Fruit fly (Drosophila melanogaster) whole organism, embryonic: ENCODE results near the gene CG9316.

Source experiments
- Adf1 ChIP-seq: fragments of 200-800 bp; sonication (Bioruptor generic); IDR thresholded peaks from 2 replicates; pipeline ENCODE4 v1.3.6; 2022; ENCODE audit warnings: missing biosample characterization, missing genetic modification characterization
- Atf-2 ChIP-seq: fragments of 200-800 bp; sonication (Bioruptor generic); optimal IDR thresholded peaks from 2 replicates; lab custom pipeline; 2016; ENCODE audit warnings: missing biosample characterization, missing genetic modification characterization
- Awh ChIP-seq: fragments of 200-800 bp; sonication (Bioruptor generic); IDR thresholded peaks from 2 replicates; pipeline ENCODE4, ENCODE4 v1.3.6; 2022; ENCODE audit warnings: missing biosample characterization, missing genetic modification characterization
- BtbVII ChIP-seq: fragments of 200-800 bp; sonication (Bioruptor generic); optimal IDR thresholded peaks from 3 replicates; lab custom pipeline; 2017; ENCODE audit warnings: missing biosample characterization, mild to moderate bottlenecking, missing genetic modification characterization
- Bteb2 ChIP-seq: fragments of 200-800 bp; sonication (Bioruptor generic); optimal IDR thresholded peaks from 2 replicates; lab custom pipeline; 2016; ENCODE audit warnings: missing biosample characterization, missing genetic modification characterization
- CG10267 ChIP-seq: fragments of 200-800 bp; sonication (Bioruptor generic); optimal IDR thresholded peaks from 2 replicates; lab custom pipeline; 2018; ENCODE audit warnings: missing biosample characterization, mild to moderate bottlenecking, missing genetic modification characterization, moderate library complexity
- CG12236 ChIP-seq: fragments of 200-800 bp; sonication (Bioruptor generic); optimal IDR thresholded peaks from 2 replicates; lab custom pipeline; 2016; ENCODE audit warnings: missing biosample characterization, missing genetic modification characterization
- CG15269 ChIP-seq: fragments of 200-800 bp; sonication (Bioruptor generic); optimal IDR thresholded peaks from 2 replicates; lab custom pipeline; 2018; ENCODE audit warnings: missing biosample characterization, mild to moderate bottlenecking, missing genetic modification characterization, moderate library complexity
- CG34422 ChIP-seq: fragments of 200-800 bp; sonication (Bioruptor generic); IDR thresholded peaks from 3 replicates; pipeline ENCODE4 v1.3.6; 2022; ENCODE audit warnings: missing biosample characterization, missing genetic modification characterization
- CG6765 ChIP-seq: fragments of 200-800 bp; sonication (Bioruptor generic); optimal IDR thresholded peaks from 3 replicates; lab custom pipeline; 2017; ENCODE audit warnings: missing biosample characterization, mild to moderate bottlenecking, missing genetic modification characterization
- CG7372 ChIP-seq: fragments of 200-800 bp; sonication (Bioruptor generic); IDR thresholded peaks from 2 replicates; pipeline ENCODE4 v1.3.6; 2022; ENCODE audit warnings: missing biosample characterization, missing genetic modification characterization
- CG8359 ChIP-seq: fragments of 200-800 bp; sonication (Bioruptor generic); optimal IDR thresholded peaks from 2 replicates; lab custom pipeline; 2017; ENCODE audit warnings: missing biosample characterization, mild to moderate bottlenecking, missing genetic modification characterization, borderline replicate concordance
- D19B ChIP-seq: fragments of 200-800 bp; sonication (Bioruptor generic); optimal IDR thresholded peaks from 2 replicates; lab custom pipeline; 2017; ENCODE audit warnings: missing biosample characterization, mild to moderate bottlenecking, missing genetic modification characterization
- Dll ChIP-seq: fragments of 200-800 bp; sonication (Bioruptor generic); IDR thresholded peaks from 4 replicates; pipeline ENCODE4 v1.3.6; 2022; ENCODE audit warnings: missing biosample characterization, missing genetic modification characterization; ENCODE audit not compliant: partially characterized antibody
- Eip74EF ChIP-seq, 2 experiments: fragments of 200-800 bp in 1 of 2; fragments of >200 bp in 1 of 2; sonication (Bioruptor generic) in 1 of 2; optimal IDR thresholded peaks; 2 replicates each; lab custom pipeline; 2017 to 2019; ENCODE audit warnings: missing biosample characterization in 2 of 2, missing genetic modification characterization in 2 of 2, mild to moderate bottlenecking in 1 of 2, moderate library complexity in 1 of 2
- Ets97D ChIP-seq: fragments of 200-800 bp; sonication (Bioruptor generic); optimal IDR thresholded peaks from 3 replicates; lab custom pipeline; 2016; ENCODE audit warnings: missing biosample characterization, missing genetic modification characterization
- H2.0 ChIP-seq: fragments of 200-800 bp; sonication (Bioruptor generic); IDR thresholded peaks from 2 replicates; pipeline ENCODE4 v1.3.6; 2022; ENCODE audit warnings: missing biosample characterization, missing genetic modification characterization
- Hr3 ChIP-seq: fragments of 200-800 bp; sonication (Bioruptor generic); optimal IDR thresholded peaks from 3 replicates; lab custom pipeline; 2016; ENCODE audit warnings: missing biosample characterization, missing genetic modification characterization
- Hsf ChIP-seq: fragments of 200-800 bp; sonication (Bioruptor generic); optimal IDR thresholded peaks from 3 replicates; lab custom pipeline; 2016; ENCODE audit warnings: missing biosample characterization, missing genetic modification characterization
- Jarid2 ChIP-seq: fragments of 200-800 bp; sonication (Bioruptor generic); optimal IDR thresholded peaks from 3 replicates; lab custom pipeline; 2017; ENCODE audit warnings: mild to moderate bottlenecking, missing biosample characterization, missing genetic modification reagents, missing genetic modification characterization
- Ptx1 ChIP-seq: fragments of 200-800 bp; sonication (Bioruptor generic); IDR thresholded peaks from 2 replicates; pipeline ENCODE4 v1.3.6; 2022; ENCODE audit warnings: missing biosample characterization, missing genetic modification characterization
- Sry-β ChIP-seq: fragments of 200-800 bp; sonication (Bioruptor generic); optimal IDR thresholded peaks from 2 replicates; lab custom pipeline; 2018; ENCODE audit warnings: missing biosample characterization, mild to moderate bottlenecking, missing genetic modification characterization, moderate library complexity
- Ssrp ChIP-seq: fragments of 200-800 bp; sonication (Bioruptor generic); optimal IDR thresholded peaks from 2 replicates; lab custom pipeline; 2018; ENCODE audit warnings: missing biosample characterization, mild to moderate bottlenecking, missing genetic modification characterization, moderate library complexity
- Trl ChIP-seq, 3 experiments: fragments of >200 bp in 2 of 3; fragments of 200-800 bp in 1 of 3; sonication (Bioruptor generic) in 1 of 3; optimal IDR thresholded peaks; 2 replicates in 1 of 3; 3 replicates in 2 of 3; lab custom pipeline; 2016 to 2017; ENCODE audit warnings: missing biosample characterization in 1 of 3, missing genetic modification characterization in 1 of 3
- ash1 ChIP-seq: fragments of 200-800 bp; sonication (Bioruptor generic); optimal IDR thresholded peaks from 2 replicates; lab custom pipeline; 2018; ENCODE audit warnings: missing biosample characterization, mild to moderate bottlenecking, missing genetic modification characterization
- ci ChIP-seq: fragments of 200-800 bp; sonication (Bioruptor generic); IDR thresholded peaks from 3 replicates; pipeline ENCODE4 v1.3.6; 2022; ENCODE audit warnings: missing biosample characterization, missing genetic modification characterization
- dpn ChIP-seq, 2 experiments: fragments of 200-800 bp; sonication (Bioruptor generic); optimal IDR thresholded peaks; 3 replicates each; lab custom pipeline; 2016; ENCODE audit warnings: missing biosample characterization in 2 of 2, missing genetic modification characterization in 2 of 2
- fd102C ChIP-seq: fragments of 200-800 bp; sonication (Bioruptor generic); optimal IDR thresholded peaks from 2 replicates; lab custom pipeline; 2018; ENCODE audit warnings: missing biosample characterization, mild to moderate bottlenecking, missing genetic modification characterization, moderate library complexity
- grau ChIP-seq: fragments of 200-800 bp; optimal IDR thresholded peaks from 3 replicates; lab custom pipeline; 2019; ENCODE audit warnings: missing biosample characterization, mild to moderate bottlenecking, missing genetic modification characterization, moderate library complexity
- grn ChIP-seq: fragments of 200-800 bp; sonication (Bioruptor generic); optimal IDR thresholded peaks from 3 replicates; lab custom pipeline; 2017; ENCODE audit warnings: missing biosample characterization, missing genetic modification characterization
- h ChIP-seq: fragments of >200 bp; optimal IDR thresholded peaks from 2 replicates; lab custom pipeline; 2017
- inv ChIP-seq: fragments of 200-800 bp; sonication (Bioruptor generic); IDR thresholded peaks from 2 replicates; pipeline ENCODE4 v1.3.6; 2022; ENCODE audit warnings: missing biosample characterization, missing genetic modification characterization; ENCODE audit not compliant: partially characterized antibody
- mld ChIP-seq: fragments of 200-800 bp; sonication (Bioruptor generic); IDR thresholded peaks from 3 replicates; pipeline ENCODE4 v1.3.6; 2022; ENCODE audit warnings: missing biosample characterization, missing genetic modification characterization; ENCODE audit not compliant: partially characterized antibody
- nau ChIP-seq: fragments of 200-800 bp; sonication (Bioruptor generic); optimal IDR thresholded peaks from 3 replicates; lab custom pipeline; 2017; ENCODE audit warnings: missing biosample characterization, mild to moderate bottlenecking, missing genetic modification characterization, missing genetic modification reagents
- onecut ChIP-seq: fragments of 200-800 bp; sonication (Bioruptor generic); IDR thresholded peaks from 2 replicates; pipeline ENCODE4 v1.3.6; 2022; ENCODE audit warnings: missing biosample characterization, missing genetic modification characterization
- pan ChIP-seq, 4 experiments: fragments of >200 bp in 3 of 4; fragments of 200-800 bp in 1 of 4; sonication (Bioruptor generic) in 1 of 4; optimal IDR thresholded peaks in 3 of 4; IDR thresholded peaks in 1 of 4; 2 replicates each; pipeline versions ENCODE4 v1.3.6 to Lab custom; 2017 to 2022; ENCODE audit warnings: missing biosample characterization in 2 of 4, missing genetic modification characterization in 2 of 4, mixed read lengths in 1 of 4
- row ChIP-seq: fragments of 200-800 bp; sonication (Bioruptor generic); IDR thresholded peaks from 3 replicates; pipeline ENCODE4 v1.3.6; 2022; ENCODE audit warnings: missing biosample characterization, missing genetic modification characterization
- sens-2 ChIP-seq: fragments of 200-800 bp; sonication (Bioruptor generic); IDR thresholded peaks from 2 replicates; pipeline ENCODE4 v1.3.6; 2022; ENCODE audit warnings: missing biosample characterization, missing genetic modification characterization
- slp2 ChIP-seq: fragments of 200-800 bp; sonication (Bioruptor generic); optimal IDR thresholded peaks from 2 replicates; lab custom pipeline; 2016; ENCODE audit warnings: missing biosample characterization, missing genetic modification characterization
- sob ChIP-seq: fragments of 200-800 bp; sonication (Bioruptor generic); IDR thresholded peaks from 2 replicates; pipeline ENCODE4 v1.3.6; 2022; ENCODE audit warnings: missing biosample characterization, missing genetic modification characterization
- tgo ChIP-seq: fragments of 200-800 bp; sonication (Bioruptor generic); IDR thresholded peaks from 3 replicates; pipeline ENCODE4 v1.3.6; 2022; ENCODE audit warnings: missing biosample characterization, missing genetic modification characterization
- trem ChIP-seq: fragments of 200-800 bp; optimal IDR thresholded peaks from 3 replicates; lab custom pipeline; 2019; ENCODE audit warnings: missing biosample characterization, mild to moderate bottlenecking, missing genetic modification characterization, moderate library complexity
- vvl ChIP-seq: fragments of 200-800 bp; sonication (Bioruptor generic); IDR thresholded peaks from 2 replicates; pipeline ENCODE4 v1.3.6; 2022; ENCODE audit warnings: missing biosample characterization, missing genetic modification characterization

The CG9316 gene

DNA sequence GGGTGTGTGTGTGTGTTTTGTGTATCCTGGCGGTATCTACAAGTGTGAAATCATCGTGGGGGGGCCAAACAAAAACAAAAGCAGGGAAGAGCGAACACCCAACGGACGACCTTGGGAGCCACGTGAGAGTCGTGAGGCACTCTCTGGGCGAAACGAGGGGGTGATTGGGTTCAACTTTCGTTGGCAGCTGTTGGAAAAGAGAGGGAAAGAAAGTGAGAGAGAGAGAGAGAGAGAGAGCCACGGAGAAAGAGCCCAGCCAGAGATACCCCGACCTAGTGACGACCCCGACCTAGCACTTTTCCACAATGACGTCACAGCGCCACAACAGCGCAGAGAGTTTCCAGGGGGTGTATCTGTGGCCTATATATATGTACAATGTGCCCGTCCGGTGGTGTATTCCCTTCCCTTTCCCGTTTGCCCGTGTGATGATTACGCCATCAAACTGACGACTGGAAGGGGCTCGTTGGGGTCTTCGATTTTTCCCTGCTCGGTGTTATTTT lies 20.4 kb downstream of the CG9316 start (continued):
- TF ChIP-seq Trl (optimal IDR thresholded peaks at IDR 0.05; lab: Kevin White, UChicago) (peak; percentile 69 to 83), Trl (GFP tag; optimal IDR thresholded peaks at IDR 0.05; lab: Kevin White, UChicago) (no peak), Adf1 (GFP tag; lab: Robert Waterston, UW) (peak; percentile 27; the same call in 1 of the 2 replicates)

DNA sequence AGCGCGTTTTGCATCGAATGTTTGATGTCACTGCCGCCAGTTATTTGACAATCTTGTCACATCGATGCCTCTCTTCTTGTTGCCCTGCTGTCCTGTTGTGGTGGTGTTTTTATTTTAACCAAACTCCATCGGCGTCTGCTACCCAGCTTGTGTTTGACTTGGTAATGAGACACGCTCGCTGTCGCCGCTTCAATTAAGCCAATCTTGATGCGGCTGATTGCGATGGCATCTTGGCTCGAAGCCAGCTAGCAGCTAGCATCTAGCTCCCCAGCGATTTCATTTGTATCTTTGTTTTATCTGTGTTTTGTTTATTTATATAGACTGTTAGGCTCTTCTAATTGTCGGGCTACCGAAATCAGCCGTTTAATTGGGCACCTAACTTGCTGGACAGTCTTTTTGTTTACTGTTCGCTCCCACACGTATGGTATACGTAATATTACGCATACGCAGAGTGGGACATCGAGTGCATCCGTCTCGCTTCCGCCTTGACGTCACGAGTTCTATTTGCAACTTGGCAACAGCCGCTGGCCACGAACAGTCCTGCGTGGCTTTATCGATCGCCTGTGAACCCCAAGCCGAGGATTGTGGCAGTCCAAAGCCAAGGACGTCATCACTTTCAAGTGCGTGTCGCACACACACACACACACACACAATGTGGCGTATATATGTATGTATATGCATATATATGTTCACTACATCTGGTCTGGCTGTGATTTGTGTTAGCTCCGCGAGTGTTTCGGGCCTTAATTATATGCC lies 21.7 kb downstream of the CG9316 start:
- peak; percentile 10 for TF ChIP-seq Sry-β (GFP tag; lab: Kevin White, UChicago)
- 0 out of 2 replicates have a peak, but pooled peaks have one; percentile 23 for TF ChIP-seq vvl (GFP tag; lab: Robert Waterston, UW)
- 0 out of 3 replicates have a peak, but pooled peaks have one; percentile 11 for TF ChIP-seq row (GFP tag; lab: Robert Waterston, UW)
- TF ChIP-seq onecut (GFP tag; lab: Robert Waterston, UW), result peak; percentile 88
- peak; percentile 60 for TF ChIP-seq grn (GFP tag; lab: Kevin White, UChicago)
- TF ChIP-seq Jarid2 (GFP tag; lab: Kevin White, UChicago), result no peak
- peak; percentile 66 for TF ChIP-seq BtbVII (GFP tag; lab: Kevin White, UChicago)
- TF ChIP-seq Awh (GFP tag; lab: Robert Waterston, UW), result peak; percentile 66
- TF ChIP-seq fd102C (GFP tag; lab: Kevin White, UChicago), result no peak
- peak; percentile 77 for TF ChIP-seq CG7372 (GFP tag; lab: Robert Waterston, UW)

DNA sequence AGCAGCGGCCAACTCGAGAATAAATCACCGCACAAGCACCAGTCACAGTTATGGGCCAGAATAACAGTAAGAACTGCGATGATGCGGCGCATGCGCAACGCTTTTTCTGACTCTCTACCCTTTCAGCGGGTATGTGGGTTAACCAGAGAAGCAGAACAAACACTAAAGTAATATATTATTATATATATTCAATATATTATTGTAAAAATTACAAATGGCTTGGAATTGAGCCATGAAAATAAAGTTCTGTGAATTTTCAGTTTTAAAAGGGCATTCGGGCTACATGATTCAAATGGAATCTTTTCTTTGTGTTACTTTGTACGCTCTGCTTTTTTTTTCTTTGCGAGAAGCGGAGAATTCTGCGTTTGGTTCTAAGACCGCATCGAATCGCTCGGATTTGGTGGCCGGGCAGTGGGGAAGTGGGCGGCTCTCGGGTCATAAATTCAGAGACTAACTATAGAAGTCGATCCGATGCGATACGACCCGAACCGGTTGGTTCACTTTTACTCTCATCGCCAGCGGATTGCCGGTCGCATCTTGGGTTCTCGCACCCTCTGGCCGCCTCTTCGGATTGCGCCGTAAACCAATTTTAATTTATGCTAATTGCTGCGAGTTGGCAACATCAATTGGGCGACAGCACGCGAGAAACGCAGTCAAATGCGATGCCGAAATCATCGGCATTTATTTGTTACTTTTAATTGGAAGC lies 25.7 kb downstream of the CG9316 start:
- TF ChIP-seq nau (GFP tag; lab: Kevin White, UChicago) (no peak), sens-2 (GFP tag; lab: Robert Waterston, UW) (no peak), sob (no peak), Atf-2 (GFP tag; lab: Kevin White, UChicago) (no peak), trem (tag; lab: Kevin White, UChicago) (no peak), Eip74EF (GFP tag; optimal IDR thresholded peaks at IDR 0.05; lab: Kevin White, UChicago) (no peak), Dll (GFP tag; lab: Robert Waterston, UW) (no peak), h (lab: Kevin White, UChicago) (no peak), Hr3 (GFP tag; lab: Kevin White, UChicago) (no peak), CG10267 (tag; lab: Kevin White, UChicago) (no peak), CG34422 (no peak), CG15269 (peak; percentile 7), grau (tag; lab: Kevin White, UChicago) (no peak), CG6765 (GFP tag; lab: Kevin White, UChicago) (no peak), tgo (GFP tag; lab: Robert Waterston, UW) (peak; percentile 53; the same call in 2 of the 3 replicates), CG8359 (GFP tag; lab: Kevin White, UChicago) (no peak), CG12236 (GFP tag; lab: Kevin White, UChicago) (no peak), pan (optimal IDR thresholded peaks at IDR 0.05; lab: Kevin White, UChicago) (no peak), pan (GFP tag; optimal IDR thresholded peaks at IDR 0.05 in 1 of 2, IDR thresholded peaks at IDR 0.05 in 1 of 2) (peak in 1 of 2 experiments; percentile 29), slp2 (GFP tag; lab: Kevin White, UChicago) (no peak), dpn (GFP tag; optimal IDR thresholded peaks at IDR 0.05; lab: Kevin White, UChicago) (no peak), ci (GFP tag; lab: Robert Waterston, UW) (no peak), mld (no peak), H2.0 (GFP tag; lab: Robert Waterston, UW) (no peak), Ptx1 (GFP tag; lab: Robert Waterston, UW) (0 out of 2 replicates have a peak, but pooled peaks have one; percentile 12), Bteb2 (no peak), Ets97D (GFP tag; lab: Kevin White, UChicago) (no peak), inv (GFP tag; lab: Robert Waterston, UW) (no peak), Ssrp (no peak), ash1 (GFP tag; lab: Kevin White, UChicago) (no peak), D19B (GFP tag; lab: Kevin White, UChicago) (no peak), Hsf (GFP tag; lab: Kevin White, UChicago) (no peak)
